Worm (Caenorhabditis elegans): Measurements from ENCODE around the gene sptf-2.

Gene sptf-2

ce11 chrII:8648843-8649242, 23.6 kb downstream of the sptf-2 start:
- TF ChIP-seq scrt-1 (GFP tag; IDR thresholded peaks at IDR 0.05) (no peak), sea-1 (GFP tag; conservative IDR thresholded peaks at IDR 0.05) (no peak), F13C5.2 (tag; optimal IDR thresholded peaks at IDR 0.05) (no peak), tbx-37 (GFP tag; conservative IDR thresholded peaks at IDR 0.05) (no peak), ceh-13 (GFP tag; optimal IDR thresholded peaks at IDR 0.05) (no peak), aly-1 (tag; optimal IDR thresholded peaks at IDR 0.05) (no peak), B0310.2 (tag; optimal IDR thresholded peaks at IDR 0.05) (no peak), flt-1 (GFP tag; IDR thresholded peaks at IDR 0.05) (no peak)

DNA sequence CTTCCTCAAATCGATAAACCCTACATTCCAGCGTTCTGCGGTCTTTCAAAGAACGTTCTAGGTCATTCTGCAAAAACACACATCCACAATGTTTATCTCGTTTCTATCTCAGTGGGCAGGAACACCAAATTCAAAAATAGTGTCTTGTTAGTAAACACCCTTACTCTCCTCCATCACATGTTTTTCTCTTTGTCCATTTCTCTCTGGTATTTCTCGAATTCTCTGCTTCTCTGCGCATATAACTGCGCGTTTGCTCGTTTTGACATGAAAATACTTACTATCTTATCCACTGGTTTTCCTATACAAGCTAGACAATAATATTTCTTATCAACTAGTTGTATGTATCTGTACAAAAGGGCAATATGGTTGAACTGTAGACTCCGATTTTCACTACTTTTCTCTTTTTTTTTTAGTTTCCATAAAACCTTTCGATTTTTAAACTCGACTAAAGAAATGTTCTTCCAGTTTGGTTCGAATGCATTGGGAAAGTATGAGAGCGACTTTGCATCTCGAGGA, 25.4 kb downstream of the sptf-2 start, which contains the start of gene pyr-1:
TSS of gene pyr-1 (plus strand) at position 466 of the 516 bp plus-strand sequence.
- no peak for TF ChIP-seq ama-1 (optimal IDR thresholded peaks at IDR 0.05)

DNA sequence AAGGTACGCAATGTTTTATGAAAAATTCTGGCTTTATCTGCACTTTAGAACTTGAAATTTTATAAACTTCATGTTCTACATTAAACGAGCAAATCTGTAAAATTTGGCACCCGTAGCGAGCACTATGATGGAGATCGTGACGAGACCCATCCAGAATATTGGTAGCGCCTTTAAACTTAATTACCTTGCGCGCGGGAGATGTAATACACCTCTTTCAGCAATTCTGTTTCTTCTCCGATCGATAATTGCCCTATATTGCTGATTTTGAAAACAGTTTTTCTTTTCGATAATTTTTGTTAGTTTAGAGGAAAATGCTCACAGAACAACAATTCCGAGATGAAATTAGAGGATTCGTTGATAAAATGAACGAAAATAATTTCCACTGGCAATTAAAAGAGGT, 33.6 kb downstream of the sptf-2 start, which contains the start of gene atg-10:
TSS of gene atg-10 (plus strand) at position 301 of the 400 bp plus-strand sequence.
- no peak for TF ChIP-seq tra-4 (tag; optimal IDR thresholded peaks at IDR 0.05)
- no peak for TF ChIP-seq hnd-1 (tag; optimal IDR thresholded peaks at IDR 0.05)
- TF ChIP-seq ceh-13 (GFP tag; optimal IDR thresholded peaks at IDR 0.05) = no peak
- TF ChIP-seq pes-1 (GFP tag; IDR thresholded peaks at IDR 0.05) = no peak
- no peak for TF ChIP-seq flt-1 (GFP tag; IDR thresholded peaks at IDR 0.05)
- TF ChIP-seq aly-1 (tag; optimal IDR thresholded peaks at IDR 0.05) = no peak
- no peak for TF ChIP-seq ets-7 (tag; optimal IDR thresholded peaks at IDR 0.05)
- no peak for TF ChIP-seq hmg-4 (GFP tag; optimal IDR thresholded peaks at IDR 0.05)
- TF ChIP-seq F13C5.2 (tag; optimal IDR thresholded peaks at IDR 0.05) = no peak
- TF ChIP-seq tbx-11 (GFP tag; IDR thresholded peaks at IDR 0.05) = no peak
- TF ChIP-seq hmbx-1 (tag; optimal IDR thresholded peaks at IDR 0.05) = no peak

- TF ChIP-seq ama-1 (optimal IDR thresholded peaks at IDR 0.05) (no peak), tra-4 (tag; optimal IDR thresholded peaks at IDR 0.05) (no peak), scrt-1 (GFP tag; IDR thresholded peaks at IDR 0.05) (no peak), hnd-1 (tag; optimal IDR thresholded peaks at IDR 0.05) (no peak), flt-1 (GFP tag; IDR thresholded peaks at IDR 0.05) (no peak), ceh-36 (tag; optimal IDR thresholded peaks at IDR 0.05) (no peak)
These were observed 36.3 kb downstream of the sptf-2 start, which contains the start of the genes piga-1 and eif-2Bepsilon for ce11 chrII:8661539-8661938. Gene piga-1 (minus strand): TSS chrII:8661712. Gene eif-2Bepsilon (plus strand): TSS chrII:8661869.

- TF ChIP-seq B0310.2 (tag; optimal IDR thresholded peaks at IDR 0.05) (no peak), ets-7 (tag; optimal IDR thresholded peaks at IDR 0.05) (no peak), pes-1 (GFP tag; IDR thresholded peaks at IDR 0.05) (no peak), scrt-1 (GFP tag; IDR thresholded peaks at IDR 0.05) (no peak), ama-1 (optimal IDR thresholded peaks at IDR 0.05) (no peak), hmg-4 (GFP tag; optimal IDR thresholded peaks at IDR 0.05) (no peak), F13C5.2 (tag; optimal IDR thresholded peaks at IDR 0.05) (no peak), tbx-11 (GFP tag; IDR thresholded peaks at IDR 0.05) (no peak), hmbx-1 (tag; optimal IDR thresholded peaks at IDR 0.05) (no peak), sea-1 (GFP tag; conservative IDR thresholded peaks at IDR 0.05) (no peak), tra-4 (tag; optimal IDR thresholded peaks at IDR 0.05) (no peak), ceh-13 (GFP tag; optimal IDR thresholded peaks at IDR 0.05) (no peak)
These were observed 39.3 kb downstream of the sptf-2 start, which contains the start of gene etc-1 for ce11 chrII:8664533-8664932. Gene etc-1 (plus strand): TSS chrII:8664833.

ce11 chrII:8668871-8669270, 43.6 kb downstream of the sptf-2 start:
- TF ChIP-seq ceh-13 (GFP tag; optimal IDR thresholded peaks at IDR 0.05) (no peak), hmg-4 (GFP tag; optimal IDR thresholded peaks at IDR 0.05) (no peak), B0310.2 (tag; optimal IDR thresholded peaks at IDR 0.05) (no peak), hmbx-1 (tag; optimal IDR thresholded peaks at IDR 0.05) (no peak), aly-1 (tag; optimal IDR thresholded peaks at IDR 0.05) (no peak), tra-4 (tag; optimal IDR thresholded peaks at IDR 0.05) (no peak), hnd-1 (tag; optimal IDR thresholded peaks at IDR 0.05) (no peak), ceh-36 (tag; optimal IDR thresholded peaks at IDR 0.05) (no peak), tbx-11 (GFP tag; IDR thresholded peaks at IDR 0.05) (no peak), scrt-1 (GFP tag; IDR thresholded peaks at IDR 0.05) (no peak), pes-1 (GFP tag; IDR thresholded peaks at IDR 0.05) (no peak), F13C5.2 (tag; optimal IDR thresholded peaks at IDR 0.05) (no peak), tbx-37 (GFP tag; conservative IDR thresholded peaks at IDR 0.05) (no peak), sea-1 (GFP tag; conservative IDR thresholded peaks at IDR 0.05) (no peak), ama-1 (optimal IDR thresholded peaks at IDR 0.05) (no peak), flt-1 (GFP tag; IDR thresholded peaks at IDR 0.05) (no peak)

DNA sequence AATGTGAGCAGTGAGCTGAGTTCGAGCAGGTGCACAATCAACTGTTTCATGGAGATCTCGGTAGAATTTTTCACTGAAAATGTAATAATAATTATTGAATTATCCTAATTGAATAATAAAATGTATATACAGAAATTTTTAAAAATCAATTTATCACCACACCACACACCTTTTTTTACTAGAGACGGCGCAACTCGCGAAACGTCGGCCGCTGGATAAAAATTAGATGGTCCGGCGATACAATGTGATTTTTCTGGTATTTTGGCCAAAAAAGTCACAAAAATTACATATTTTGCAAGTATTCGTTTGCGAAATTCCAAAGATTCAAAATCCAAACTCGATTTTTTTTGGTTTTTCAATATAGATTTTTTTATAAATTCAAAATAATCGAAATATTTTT, 45.6 kb downstream of the sptf-2 start:
- TF ChIP-seq ama-1 (optimal IDR thresholded peaks at IDR 0.05) (no peak), tbx-11 (GFP tag; IDR thresholded peaks at IDR 0.05) (no peak), B0310.2 (tag; optimal IDR thresholded peaks at IDR 0.05) (no peak), hmbx-1 (tag; optimal IDR thresholded peaks at IDR 0.05) (no peak), aly-1 (tag; optimal IDR thresholded peaks at IDR 0.05) (no peak), tbx-37 (GFP tag; conservative IDR thresholded peaks at IDR 0.05) (no peak), hmg-4 (GFP tag; optimal IDR thresholded peaks at IDR 0.05) (no peak), flt-1 (GFP tag; IDR thresholded peaks at IDR 0.05) (no peak), F13C5.2 (tag; optimal IDR thresholded peaks at IDR 0.05) (no peak), ets-7 (tag; optimal IDR thresholded peaks at IDR 0.05) (no peak), ceh-36 (tag; optimal IDR thresholded peaks at IDR 0.05) (no peak), hnd-1 (tag; optimal IDR thresholded peaks at IDR 0.05) (no peak), ceh-13 (GFP tag; optimal IDR thresholded peaks at IDR 0.05) (no peak), scrt-1 (GFP tag; IDR thresholded peaks at IDR 0.05) (no peak), sea-1 (GFP tag; conservative IDR thresholded peaks at IDR 0.05) (no peak), tra-4 (tag; optimal IDR thresholded peaks at IDR 0.05) (no peak), pes-1 (GFP tag; IDR thresholded peaks at IDR 0.05) (no peak)

ce11 chrII:8675369-8675768, 50.1 kb downstream of the sptf-2 start:
- no peak for TF ChIP-seq aly-1 (tag; optimal IDR thresholded peaks at IDR 0.05)
- TF ChIP-seq hnd-1 (tag; optimal IDR thresholded peaks at IDR 0.05) = no peak
- no peak for TF ChIP-seq tbx-37 (GFP tag; conservative IDR thresholded peaks at IDR 0.05)
- TF ChIP-seq pes-1 (GFP tag; IDR thresholded peaks at IDR 0.05) = no peak

Data from whole organism, early embryonic.